Fruit fly (Drosophila melanogaster): Measurements from ENCODE around the gene knrl.

knrl gene

dm6 chr3L:20663967-20664366, 43.5 kb upstream of the knrl start (continued):
- TF ChIP-seq Dip2 (GFP tag; IDR thresholded peaks at IDR 0.05) = no peak
- no peak for TF ChIP-seq trh (GFP tag; optimal IDR thresholded peaks at IDR 0.05)
- TF ChIP-seq zen (tag; optimal IDR thresholded peaks at IDR 0.05) = no peak
- TF ChIP-seq cg (GFP tag; optimal IDR thresholded peaks at IDR 0.05) = no peak
- TF ChIP-seq Blimp-1 (GFP tag; optimal IDR thresholded peaks at IDR 0.05) = no peak
- no peak for TF ChIP-seq CG6654 (GFP tag; optimal IDR thresholded peaks at IDR 0.05)
- no peak for TF ChIP-seq tin (GFP tag; optimal IDR thresholded peaks at IDR 0.05)
- TF ChIP-seq Med (GFP tag) = peak; percentile 84
- peak; percentile 26 for TF ChIP-seq p53 (GFP tag; optimal IDR thresholded peaks at IDR 0.05)
- no peak for TF ChIP-seq z (GFP tag; IDR thresholded peaks at IDR 0.05)
- TF ChIP-seq wdn (GFP tag; IDR thresholded peaks at IDR 0.05) = no peak
- TF ChIP-seq ind (GFP tag; optimal IDR thresholded peaks at IDR 0.05) = no peak
- peak; percentile 11 for TF ChIP-seq CG7987 (GFP tag; optimal IDR thresholded peaks at IDR 0.05)
- no peak for TF ChIP-seq corto (GFP tag; optimal IDR thresholded peaks at IDR 0.05)
- no peak for TF ChIP-seq Ptx1 (GFP tag; IDR thresholded peaks at IDR 0.05)
- no peak for TF ChIP-seq CG15479 (GFP tag; optimal IDR thresholded peaks at IDR 0.05)
- no peak for TF ChIP-seq Nf-YA (GFP tag; IDR thresholded peaks at IDR 0.05)
- TF ChIP-seq CrebB (tag; optimal IDR thresholded peaks at IDR 0.05) = no peak
- TF ChIP-seq CG1529 (GFP tag; optimal IDR thresholded peaks at IDR 0.05) = no peak
- no peak for TF ChIP-seq Myb (GFP tag; optimal IDR thresholded peaks at IDR 0.05)
- TF ChIP-seq HLH3B (GFP tag; IDR thresholded peaks at IDR 0.05) = peak; percentile 23; the same call in 1 of the 2 replicates
- no peak for TF ChIP-seq CG10431 (GFP tag; optimal IDR thresholded peaks at IDR 0.05)
- TF ChIP-seq insv (GFP tag; optimal IDR thresholded peaks at IDR 0.05) = no peak
- no peak for TF ChIP-seq Usf (GFP tag; optimal IDR thresholded peaks at IDR 0.05)
- TF ChIP-seq CG43689 (GFP tag; IDR thresholded peaks at IDR 0.05) = no peak
- TF ChIP-seq gt (GFP tag; IDR thresholded peaks at IDR 0.05) = no peak
- no peak for TF ChIP-seq luna (GFP tag; optimal IDR thresholded peaks at IDR 0.05)
- no peak for TF ChIP-seq org-1 (GFP tag; optimal IDR thresholded peaks at IDR 0.05)
- TF ChIP-seq Neu2 (GFP tag; optimal IDR thresholded peaks at IDR 0.05; ENCODE audit: borderline replicate concordance) = no peak
- no peak for TF ChIP-seq CG6272 (GFP tag; IDR thresholded peaks at IDR 0.05)
- TF ChIP-seq CG7556 (GFP tag; optimal IDR thresholded peaks at IDR 0.05) = no peak
- TF ChIP-seq CG13123 (GFP tag; optimal IDR thresholded peaks at IDR 0.05) = no peak
- TF ChIP-seq dysf (GFP tag; IDR thresholded peaks at IDR 0.05) = no peak
- TF ChIP-seq Six4 (GFP tag; optimal IDR thresholded peaks at IDR 0.05) = no peak
- no peak for TF ChIP-seq Hand (GFP tag; optimal IDR thresholded peaks at IDR 0.05)
- no peak for TF ChIP-seq CG2199 (GFP tag; IDR thresholded peaks at IDR 0.05)
- no peak for TF ChIP-seq B-H2 (GFP tag; optimal IDR thresholded peaks at IDR 0.05)
- no peak for TF ChIP-seq hb (GFP tag; IDR thresholded peaks at IDR 0.05; ENCODE audit: partially characterized antibody)
- TF ChIP-seq zf30C (GFP tag; optimal IDR thresholded peaks at IDR 0.05) = no peak
- no peak for TF ChIP-seq CG10462 (GFP tag; optimal IDR thresholded peaks at IDR 0.05)
- no peak for TF ChIP-seq B-H1 (GFP tag; IDR thresholded peaks at IDR 0.05)
- no peak for TF ChIP-seq CG16815 (GFP tag; optimal IDR thresholded peaks at IDR 0.05)
- peak; percentile 13 for TF ChIP-seq CG13424 (tag; optimal IDR thresholded peaks at IDR 0.05)
- no peak for TF ChIP-seq exex (tag; optimal IDR thresholded peaks at IDR 0.05)
- TF ChIP-seq bsh (GFP tag; optimal IDR thresholded peaks at IDR 0.05) = peak in 1 of 2 experiments; percentile 20
- no peak for TF ChIP-seq HmgD (GFP tag; optimal IDR thresholded peaks at IDR 0.05)
- TF ChIP-seq sug (tag; optimal IDR thresholded peaks at IDR 0.05) = no peak
- no peak for TF ChIP-seq CG16779 (GFP tag; IDR thresholded peaks at IDR 0.05)
- TF ChIP-seq nau (GFP tag; optimal IDR thresholded peaks at IDR 0.05) = no peak
- TF ChIP-seq CG6791 (GFP tag; IDR thresholded peaks at IDR 0.05; ENCODE audit: partially characterized antibody) = 0 out of 3 replicates have a peak, but pooled peaks have one; percentile 30
- no peak for TF ChIP-seq CG11560 (tag; IDR thresholded peaks at IDR 0.05)
- no peak for TF ChIP-seq CG10366 (GFP tag; IDR thresholded peaks at IDR 0.05)

Measured in whole organism, embryonic.